Worm (Caenorhabditis elegans): ENCODE results near the gene rab-6.1.

ce11 chrIII:9051714-9052113, 46.0 kb upstream of the rab-6.1 start:
- TF ChIP-seq him-1 (tag; optimal IDR thresholded peaks at IDR 0.05) (no peak), dao-5 (tag; optimal IDR thresholded peaks at IDR 0.05) (no peak)

Data from whole organism, L4/young adult.